Fruit fly (Drosophila melanogaster): ENCODE data around the gene Dpck.

Dpck gene

dm6 chr3R:7129280-7130069 lies 47.5 kb downstream of the Dpck start, which contains the start of gene CG31248:
TSS of gene CG31248 (plus strand) at chr3R:7129320.
- TF ChIP-seq h (GFP tag; optimal IDR thresholded peaks at IDR 0.05) (peak; percentile 16), psq (GFP tag; optimal IDR thresholded peaks at IDR 0.05) (no peak)

- TF ChIP-seq Jra (GFP tag; optimal IDR thresholded peaks at IDR 0.05) (peak; percentile 7), fru (GFP tag; optimal IDR thresholded peaks at IDR 0.05) (no peak), brk (GFP tag; optimal IDR thresholded peaks at IDR 0.05) (peak; percentile 18), dl (GFP tag; optimal IDR thresholded peaks at IDR 0.05; ENCODE audit: insufficient read depth in 1 of 2, partially characterized antibody in 2 of 2) (no peak), Hnf4 (GFP tag; optimal IDR thresholded peaks at IDR 0.05) (peak; percentile 60)
Observed at dm6 chr3R:7130827-7131226, 48.8 kb downstream of the Dpck start.

dm6 chr3R:7131260-7131659 lies 49.3 kb downstream of the Dpck start, which contains the start of gene CG31493:
TSS of gene CG31493 (plus strand) at chr3R:7131560.
- TF ChIP-seq fru (GFP tag; optimal IDR thresholded peaks at IDR 0.05) (no peak), Hr83 (GFP tag; optimal IDR thresholded peaks at IDR 0.05; ENCODE audit: poor library complexity, severe bottlenecking) (no peak), Mio (GFP tag; optimal IDR thresholded peaks at IDR 0.05) (no peak), sage (GFP tag; optimal IDR thresholded peaks at IDR 0.05) (no peak), CG32264 (GFP tag; optimal IDR thresholded peaks at IDR 0.05) (no peak), foxo (GFP tag; optimal IDR thresholded peaks at IDR 0.05) (no peak), Myc (optimal IDR thresholded peaks at IDR 0.05) (no peak)
